Fruit fly (Drosophila melanogaster) whole organism, wandering third instar larva: ENCODE data around the gene CG31832.

ENCODE experiments used
- Abd-B ChIP-seq: fragments of >200 bp; optimal IDR thresholded peaks from 2 replicates; lab custom pipeline; 2017; ENCODE audit warnings: missing biosample characterization, missing genetic modification characterization
- CG32264 ChIP-seq: fragments of 200-800 bp; sonication (Bioruptor generic); optimal IDR thresholded peaks from 2 replicates; lab custom pipeline; 2016; ENCODE audit warnings: missing biosample characterization, missing genetic modification characterization
- CG9705 ChIP-seq: fragments of 200-800 bp; sonication (Bioruptor generic); optimal IDR thresholded peaks from 2 replicates; lab custom pipeline; 2018; ENCODE audit warnings: missing biosample characterization, mild to moderate bottlenecking, missing genetic modification characterization
- Dfd ChIP-seq: fragments of >200 bp; optimal IDR thresholded peaks from 2 replicates; lab custom pipeline; 2017; ENCODE audit warnings: missing biosample characterization, missing genetic modification characterization
- Dif ChIP-seq: fragments of 200-275, 200-300 bp; sonication (Bioruptor generic); optimal IDR thresholded peaks from 2 replicates; lab custom pipeline; 2018; ENCODE audit warnings: missing biosample characterization, missing genetic modification characterization; ENCODE audit not compliant: partially characterized antibody
- GATAd ChIP-seq: sonication (Bioruptor generic); optimal IDR thresholded peaks from 2 replicates; lab custom pipeline; 2016; ENCODE audit warnings: missing biosample characterization, missing genetic modification characterization
- HLH106 ChIP-seq: fragments of 200-800 bp; optimal IDR thresholded peaks from 3 replicates; lab custom pipeline; 2019; ENCODE audit warnings: missing biosample characterization, mild to moderate bottlenecking, missing genetic modification characterization, moderate library complexity
- Hnf4 ChIP-seq: fragments of 200-800 bp; sonication (Bioruptor generic); optimal IDR thresholded peaks from 2 replicates; lab custom pipeline; 2016; ENCODE audit warnings: missing biosample characterization, mild to moderate bottlenecking, missing genetic modification characterization
- Hr78 ChIP-seq: fragments of >200 bp; optimal IDR thresholded peaks from 2 replicates; lab custom pipeline; 2017; ENCODE audit warnings: missing biosample characterization, missing genetic modification characterization
- Hr83 ChIP-seq: fragments of 200-300 bp; sonication (Bioruptor generic); optimal IDR thresholded peaks from 2 replicates; lab custom pipeline; 2016; ENCODE audit warnings: missing biosample characterization, mild to moderate bottlenecking, missing genetic modification characterization, moderate library complexity; ENCODE audit not compliant: poor library complexity, severe bottlenecking
- Jra ChIP-seq: sonication (Bioruptor generic); optimal IDR thresholded peaks from 2 replicates; lab custom pipeline; 2016; ENCODE audit warnings: missing biosample characterization, missing genetic modification characterization
- Mio ChIP-seq: sonication (Bioruptor generic); optimal IDR thresholded peaks from 2 replicates; lab custom pipeline; 2016; ENCODE audit warnings: missing biosample characterization, missing genetic modification characterization
- Myc ChIP-seq: fragments of >200 bp; optimal IDR thresholded peaks from 2 replicates; lab custom pipeline; 2017
- N ChIP-seq: fragments of >200 bp; optimal IDR thresholded peaks from 2 replicates; lab custom pipeline; 2018; ENCODE audit warnings: missing biosample characterization, missing external identifiers, missing genetic modification characterization
- OdsH ChIP-seq: fragments of 200-800 bp; sonication (Bioruptor generic); optimal IDR thresholded peaks from 2 replicates; lab custom pipeline; 2016; ENCODE audit warnings: missing biosample characterization, mild to moderate bottlenecking, missing genetic modification characterization
- Rel ChIP-seq, 2 experiments: fragments of 200-800 bp; sonication (Bioruptor generic) in 1 of 2; optimal IDR thresholded peaks; 2 replicates in 1 of 2; 3 replicates in 1 of 2; lab custom pipeline; 2016 to 2019; ENCODE audit warnings: mild to moderate bottlenecking in 2 of 2, missing biosample characterization in 2 of 2, missing genetic modification characterization in 2 of 2, moderate library complexity in 1 of 2
- br ChIP-seq: fragments of 200-800 bp; sonication (Bioruptor generic); optimal IDR thresholded peaks from 2 replicates; lab custom pipeline; 2016; ENCODE audit warnings: missing biosample characterization, missing genetic modification characterization
- brk ChIP-seq: fragments of 200-800 bp; sonication (Bioruptor generic); optimal IDR thresholded peaks from 2 replicates; lab custom pipeline; 2016; ENCODE audit warnings: missing biosample characterization, mild to moderate bottlenecking, missing genetic modification characterization
- dl ChIP-seq, 2 experiments: fragments of 175-275, 200-275 bp in 1 of 2; fragments of 200-275 bp in 1 of 2; sonication (Bioruptor generic); optimal IDR thresholded peaks; lab custom pipeline; 2018; ENCODE audit warnings: mild to moderate bottlenecking in 2 of 2, missing biosample characterization in 2 of 2, missing genetic modification characterization in 2 of 2, moderate library complexity in 2 of 2; ENCODE audit not compliant: partially characterized antibody in 2 of 2, insufficient read depth in 1 of 2
- dsf ChIP-seq: sonication (Bioruptor generic); optimal IDR thresholded peaks from 2 replicates; lab custom pipeline; 2016; ENCODE audit warnings: missing biosample characterization, missing genetic modification characterization, borderline replicate concordance
- ey ChIP-seq: fragments of 200-800 bp; sonication (Bioruptor generic); optimal IDR thresholded peaks from 2 replicates; lab custom pipeline; 2016; ENCODE audit warnings: missing biosample characterization, missing genetic modification characterization
- foxo ChIP-seq, 2 experiments: fragments of 200-800 bp; sonication (Bioruptor generic); optimal IDR thresholded peaks; 2 replicates in 1 of 2; 3 replicates in 1 of 2; lab custom pipeline; 2016 to 2017; ENCODE audit warnings: missing biosample characterization in 2 of 2, missing genetic modification characterization in 2 of 2
- fru ChIP-seq: fragments of 200-800 bp; sonication (Bioruptor generic); optimal IDR thresholded peaks from 3 replicates; lab custom pipeline; 2016; ENCODE audit warnings: missing biosample characterization, mild to moderate bottlenecking, missing genetic modification characterization
- h ChIP-seq: fragments of 200-800 bp; sonication (Bioruptor generic); optimal IDR thresholded peaks from 3 replicates; lab custom pipeline; 2016; ENCODE audit warnings: missing biosample characterization, mild to moderate bottlenecking, missing genetic modification characterization
- jim ChIP-seq: fragments of 175-275, 200-325 bp; sonication (Bioruptor generic); optimal IDR thresholded peaks from 2 replicates; lab custom pipeline; 2016; ENCODE audit warnings: missing biosample characterization, mild to moderate bottlenecking, missing genetic modification characterization
- lola ChIP-seq: fragments of >200 bp; optimal IDR thresholded peaks from 2 replicates; lab custom pipeline; 2017; ENCODE audit warnings: missing biosample characterization, missing genetic modification characterization
- pan ChIP-seq: fragments of >200 bp; optimal IDR thresholded peaks from 2 replicates; lab custom pipeline; 2017
- psq ChIP-seq: fragments of 200-800 bp; sonication (Bioruptor generic); optimal IDR thresholded peaks from 3 replicates; lab custom pipeline; 2017; ENCODE audit warnings: missing biosample characterization, mild to moderate bottlenecking, missing genetic modification characterization, moderate library complexity
- sv ChIP-seq: fragments of 200-800 bp; sonication (Bioruptor generic); optimal IDR thresholded peaks from 3 replicates; lab custom pipeline; 2016; ENCODE audit warnings: missing biosample characterization, missing genetic modification characterization
- tai ChIP-seq: sonication (Bioruptor generic); optimal IDR thresholded peaks from 2 replicates; lab custom pipeline; 2016; ENCODE audit warnings: missing biosample characterization, missing genetic modification characterization
- usp ChIP-seq: fragments of >200 bp; optimal IDR thresholded peaks from 2 replicates; lab custom pipeline; 2017; ENCODE audit warnings: missing biosample characterization, missing genetic modification characterization
- woc ChIP-seq: sonication (Bioruptor generic); optimal IDR thresholded peaks from 2 replicates; lab custom pipeline; 2016; ENCODE audit warnings: missing biosample characterization, mild to moderate bottlenecking, missing genetic modification characterization

The CG31832 gene

dm6 chr2L:15031650-15032049, at the start of gene CG31832:
CG31832 (minus strand) TSS chr2L:15031750.
- TF ChIP-seq GATAd (GFP tag; lab: Kevin White, UChicago) (no peak), psq (no peak), N (GFP tag; lab: Kevin White, UChicago) (no peak), Abd-B (GFP tag; lab: Kevin White, UChicago) (no peak), h (no peak), br (GFP tag; lab: Kevin White, UChicago) (no peak)

dm6 chr2L:15074465-15074864, 42.9 kb upstream of the CG31832 start, which contains the start of gene wwk:
wwk (plus strand) TSS chr2L:15074776.
- TF ChIP-seq CG9705 (GFP tag; lab: Kevin White, UChicago) (no peak), pan (lab: Kevin White, UChicago) (no peak), N (GFP tag; lab: Kevin White, UChicago) (no peak), fru (GFP tag; lab: Kevin White, UChicago) (no peak), Hr78 (no peak), Hnf4 (GFP tag; lab: Kevin White, UChicago) (no peak), woc (no peak), Jra (GFP tag; lab: Kevin White, UChicago) (no peak), Dif (no peak)
- TF ChIP-seq, all 38 proteins: peak for 0

dm6 chr2L:15070216-15070615, 38.7 kb upstream of the CG31832 start, which contains the start of gene vig:
vig (minus strand) TSS chr2L:15070316.
- TF ChIP-seq brk (no peak), sv (GFP tag; lab: Kevin White, UChicago) (no peak), Mio (GFP tag; lab: Kevin White, UChicago) (no peak), Jra (GFP tag; lab: Kevin White, UChicago) (no peak), dl (GFP tag; optimal IDR thresholded peaks at IDR 0.05; lab: Kevin White, UChicago; ENCODE audit: insufficient read depth in 1 of 2, partially characterized antibody in 2 of 2) (no peak), GATAd (GFP tag; lab: Kevin White, UChicago) (no peak), N (GFP tag; lab: Kevin White, UChicago) (no peak), psq (no peak), usp (GFP tag; lab: Kevin White, UChicago) (no peak), Dfd (GFP tag; lab: Kevin White, UChicago) (no peak), pan (lab: Kevin White, UChicago) (no peak), ey (GFP tag; lab: Kevin White, UChicago) (no peak), Hr78 (no peak)

- no peak for TF ChIP-seq GATAd (GFP tag; lab: Kevin White, UChicago)
- TF ChIP-seq CG32264 (GFP tag; lab: Kevin White, UChicago): no peak
- TF ChIP-seq h: peak; percentile 19
- TF ChIP-seq jim (GFP tag; lab: Kevin White, UChicago): no peak
- peak; percentile 63 for TF ChIP-seq brk
- TF ChIP-seq psq: peak; percentile 42
- TF ChIP-seq foxo (GFP tag; optimal IDR thresholded peaks at IDR 0.05; lab: Kevin White, UChicago): no peak
- TF ChIP-seq N (GFP tag; lab: Kevin White, UChicago): no peak
- TF ChIP-seq fru (GFP tag; lab: Kevin White, UChicago): no peak
- TF ChIP-seq OdsH: peak; percentile 9
- peak; percentile 28 for TF ChIP-seq tai (GFP tag; lab: Kevin White, UChicago)
- TF ChIP-seq HLH106 (tag; lab: Kevin White, UChicago): peak; percentile 24
- TF ChIP-seq lola (GFP tag; lab: Kevin White, UChicago): no peak
- peak; percentile 65 for TF ChIP-seq Hr83 (GFP tag; lab: Kevin White, UChicago)
- peak; percentile 76 for TF ChIP-seq Myc
- TF ChIP-seq Abd-B (GFP tag; lab: Kevin White, UChicago): no peak
These were observed 36.3 kb upstream of the CG31832 start for dm6 chr2L:15067832-15068231.

dm6 chr2L:15066141-15066540, 34.6 kb upstream of the CG31832 start:
- TF ChIP-seq HLH106 (tag; lab: Kevin White, UChicago): no peak
- TF ChIP-seq foxo (GFP tag; optimal IDR thresholded peaks at IDR 0.05; lab: Kevin White, UChicago): no peak
- TF ChIP-seq br (GFP tag; lab: Kevin White, UChicago): no peak

dm6 chr2L:15065663-15066062, 34.1 kb upstream of the CG31832 start:
- TF ChIP-seq psq: no peak
- no peak for TF ChIP-seq Hr78
- no peak for TF ChIP-seq Rel (GFP tag; optimal IDR thresholded peaks at IDR 0.05; lab: Kevin White, UChicago)
- TF ChIP-seq Rel (tag; optimal IDR thresholded peaks at IDR 0.05; lab: Kevin White, UChicago): no peak
- no peak for TF ChIP-seq pan (lab: Kevin White, UChicago)
- TF ChIP-seq OdsH: no peak
- TF ChIP-seq dsf (GFP tag; lab: Kevin White, UChicago): no peak
- TF ChIP-seq woc: no peak
- no peak for TF ChIP-seq Myc
- TF ChIP-seq Dfd (GFP tag; lab: Kevin White, UChicago): no peak
- TF ChIP-seq foxo (GFP tag; optimal IDR thresholded peaks at IDR 0.05; lab: Kevin White, UChicago): no peak
- TF ChIP-seq fru (GFP tag; lab: Kevin White, UChicago): no peak
